Worm (Caenorhabditis elegans) whole organism, early embryonic: Measurements from ENCODE around the gene fbxa-47.

Experiments used
- aly-1 ChIP-seq: sonication (generic microtip); optimal IDR thresholded peaks from 2 replicates; lab custom pipeline; 2016; ENCODE audit warnings: missing genetic modification characterization, missing compliant biosample characterization
- ama-1 ChIP-seq: fragments of 150-350 bp; optimal IDR thresholded peaks from 2 replicates; lab custom pipeline; 2014
- ceh-13 ChIP-seq: fragments of 200-800 bp; sonication (Bioruptor generic); optimal IDR thresholded peaks from 2 replicates; lab custom pipeline; 2018; ENCODE audit warnings: mild to moderate bottlenecking, missing genetic modification characterization, missing compliant biosample characterization
- ceh-36 ChIP-seq: sonication (generic microtip); optimal IDR thresholded peaks from 2 replicates; lab custom pipeline; 2016; ENCODE audit warnings: missing genetic modification characterization, inconsistent platforms, missing compliant biosample characterization
- hmg-4 ChIP-seq: fragments of 200-800 bp; sonication (Bioruptor generic); optimal IDR thresholded peaks from 2 replicates; lab custom pipeline; 2018; ENCODE audit warnings: mild to moderate bottlenecking, missing genetic modification characterization, missing compliant biosample characterization
- sea-1 ChIP-seq: fragments of 200-800 bp; sonication (Bioruptor generic); conservative IDR thresholded peaks from 2 replicates; pipeline ENCODE4 v1.3.6; 2022; ENCODE audit warnings: missing genetic modification characterization, missing compliant biosample characterization
- tra-4 ChIP-seq: sonication (generic microtip); optimal IDR thresholded peaks from 2 replicates; lab custom pipeline; 2017; ENCODE audit warnings: missing genetic modification characterization, missing compliant biosample characterization

ce11 chrIII:2219408-2219807 lies 12.9 kb downstream of the fbxa-47 start, which contains the start of gene fbxa-12:
- TF ChIP-seq ceh-13 (GFP tag; lab: Kevin White, UChicago) (no peak), tra-4 (no peak), sea-1 (GFP tag; lab: Robert Waterston, UW) (no peak), ama-1 (no peak), aly-1 (tag; lab: Kevin White, UChicago) (no peak), hmg-4 (GFP tag; lab: Kevin White, UChicago) (no peak), ceh-36 (no peak)
